Worm (Caenorhabditis elegans): ENCODE measurements around the gene jmjd-3.2.

jmjd-3.2 gene

DNA sequence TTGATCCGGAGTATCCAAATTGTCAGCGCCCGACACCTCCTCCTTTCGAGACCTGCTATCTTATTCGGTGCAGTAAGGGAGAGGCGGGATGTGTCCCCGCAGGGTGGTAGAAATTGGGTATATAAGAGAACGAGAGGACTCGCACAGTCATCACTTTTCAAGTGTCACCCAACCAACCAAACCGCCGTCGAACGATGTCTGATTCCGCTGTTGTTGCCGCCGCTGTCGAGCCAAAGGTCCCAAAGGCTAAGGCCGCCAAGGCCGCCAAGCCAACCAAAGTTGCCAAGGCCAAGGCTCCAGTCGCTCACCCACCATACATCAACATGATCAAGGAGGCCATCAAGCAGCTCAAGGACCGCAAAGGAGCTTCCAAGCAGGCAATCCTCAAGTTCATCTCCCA lies 41.9 kb downstream of the jmjd-3.2 start, which contains the start of gene his-24 (continued):
- 0 out of 2 replicates have a peak, but pooled peaks have one; percentile 48 for TF ChIP-seq ceh-45 (GFP tag; IDR thresholded peaks at IDR 0.05)
- TF ChIP-seq sdc-2 (tag; optimal IDR thresholded peaks at IDR 0.05): peak; percentile 40

DNA sequence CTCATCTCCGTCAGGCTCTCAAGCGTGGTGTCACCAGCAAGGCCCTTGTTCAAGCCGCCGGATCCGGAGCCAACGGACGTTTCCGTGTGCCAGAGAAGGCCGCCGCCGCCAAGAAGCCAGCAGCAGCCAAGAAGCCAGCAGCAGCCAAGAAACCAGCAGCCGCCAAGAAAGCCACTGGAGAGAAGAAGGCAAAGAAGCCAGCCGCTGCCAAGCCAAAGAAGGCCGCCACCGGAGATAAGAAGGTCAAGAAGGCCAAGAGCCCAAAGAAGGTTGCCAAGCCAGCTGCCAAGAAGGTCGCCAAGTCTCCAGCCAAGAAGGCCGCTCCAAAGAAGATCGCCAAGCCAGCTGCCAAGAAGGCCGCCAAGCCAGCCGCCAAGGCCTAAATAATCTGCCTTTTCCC lies 42.5 kb downstream of the jmjd-3.2 start:
- TF ChIP-seq elt-4 (tag; optimal IDR thresholded peaks at IDR 0.05) (peak; percentile 49), zip-5 (tag; optimal IDR thresholded peaks at IDR 0.05) (no peak), pqm-1 (tag; optimal IDR thresholded peaks at IDR 0.05) (no peak)

DNA sequence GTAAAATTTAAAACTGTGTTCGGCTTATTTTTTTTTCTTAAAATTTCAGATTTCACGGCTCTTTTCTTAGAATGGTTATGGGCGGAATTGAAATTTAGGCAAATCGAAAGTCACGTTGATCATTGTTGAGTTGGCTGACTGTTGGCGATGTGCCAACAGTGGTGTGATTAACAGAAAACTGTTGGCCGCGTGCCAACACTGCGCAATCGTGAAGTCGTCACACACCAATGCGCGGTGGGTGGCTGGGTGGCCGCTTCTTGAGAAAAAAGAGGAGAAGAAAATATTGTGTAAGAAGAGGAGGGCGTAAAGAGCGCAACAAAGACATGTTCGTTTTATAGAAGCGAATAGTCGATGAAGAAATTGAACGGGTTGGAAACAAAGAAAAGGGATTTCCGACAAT lies 43.1 kb downstream of the jmjd-3.2 start:
- TF ChIP-seq hlh-13 (GFP tag; optimal IDR thresholded peaks at IDR 0.05) (no peak), ref-2 (tag; optimal IDR thresholded peaks at IDR 0.05) (peak; percentile 38), ets-4 (tag; optimal IDR thresholded peaks at IDR 0.05) (no peak), elt-2 (tag; optimal IDR thresholded peaks at IDR 0.05) (peak; percentile 13), unc-42 (tag; optimal IDR thresholded peaks at IDR 0.05) (peak; percentile 3), dmd-4 (tag; optimal IDR thresholded peaks at IDR 0.05; ENCODE audit: borderline replicate concordance) (peak; percentile 14), nfya-1 (tag; optimal IDR thresholded peaks at IDR 0.05) (peak; percentile 16), Y22D7AL.16 (tag; optimal IDR thresholded peaks at IDR 0.05) (no peak), sox-2 (GFP tag; IDR thresholded peaks at IDR 0.05) (peak; percentile 55; the same call in 1 of the 2 replicates), T23F11.4 (GFP tag; optimal IDR thresholded peaks at IDR 0.05) (no peak), ama-1 (optimal IDR thresholded peaks at IDR 0.05) (peak; percentile 68), nhr-232 (tag; optimal IDR thresholded peaks at IDR 0.05) (no peak), sdc-2 (tag; optimal IDR thresholded peaks at IDR 0.05) (peak; percentile 59), ceh-6 (GFP tag; optimal IDR thresholded peaks at IDR 0.05) (no peak)

DNA sequence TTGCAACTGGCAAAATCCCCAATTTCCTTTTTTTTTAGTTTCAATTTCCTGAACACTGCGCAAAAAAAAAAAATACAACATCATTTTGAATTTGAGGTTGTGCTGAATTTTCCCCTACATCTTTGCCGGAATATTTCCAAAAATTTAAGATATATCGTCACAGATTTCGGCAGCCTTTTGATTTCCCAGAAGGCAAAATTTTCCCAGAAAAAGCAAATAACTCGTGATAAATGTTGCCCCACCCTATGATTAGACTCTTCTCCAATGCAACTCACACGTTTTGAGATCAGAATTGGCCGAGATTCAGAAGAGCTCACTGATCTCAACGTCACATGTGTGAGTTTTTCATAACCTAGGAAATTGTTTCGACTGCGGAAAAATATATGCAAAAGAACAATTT lies 44.4 kb downstream of the jmjd-3.2 start:
- TF ChIP-seq K09A11.1 (tag; optimal IDR thresholded peaks at IDR 0.05; ENCODE audit: insufficient read depth) (no peak), rnt-1 (tag; optimal IDR thresholded peaks at IDR 0.05) (no peak), ceh-14 (tag; optimal IDR thresholded peaks at IDR 0.05) (no peak), che-1 (tag; optimal IDR thresholded peaks at IDR 0.05) (no peak), gmeb-2 (tag; optimal IDR thresholded peaks at IDR 0.05) (no peak), ref-2 (tag; optimal IDR thresholded peaks at IDR 0.05) (no peak), unc-86 (tag; optimal IDR thresholded peaks at IDR 0.05) (no peak), mec-3 (tag; optimal IDR thresholded peaks at IDR 0.05; ENCODE audit: borderline replicate concordance) (no peak), unc-42 (tag; optimal IDR thresholded peaks at IDR 0.05) (no peak), ceh-34 (tag; optimal IDR thresholded peaks at IDR 0.05) (no peak), odd-2 (tag; optimal IDR thresholded peaks at IDR 0.05) (no peak), lin-11 (tag; optimal IDR thresholded peaks at IDR 0.05) (no peak), tbx-7 (tag; optimal IDR thresholded peaks at IDR 0.05) (no peak), unc-3 (GFP tag; conservative IDR thresholded peaks at IDR 0.05) (no peak), unc-3 (tag; optimal IDR thresholded peaks at IDR 0.05) (no peak)

DNA sequence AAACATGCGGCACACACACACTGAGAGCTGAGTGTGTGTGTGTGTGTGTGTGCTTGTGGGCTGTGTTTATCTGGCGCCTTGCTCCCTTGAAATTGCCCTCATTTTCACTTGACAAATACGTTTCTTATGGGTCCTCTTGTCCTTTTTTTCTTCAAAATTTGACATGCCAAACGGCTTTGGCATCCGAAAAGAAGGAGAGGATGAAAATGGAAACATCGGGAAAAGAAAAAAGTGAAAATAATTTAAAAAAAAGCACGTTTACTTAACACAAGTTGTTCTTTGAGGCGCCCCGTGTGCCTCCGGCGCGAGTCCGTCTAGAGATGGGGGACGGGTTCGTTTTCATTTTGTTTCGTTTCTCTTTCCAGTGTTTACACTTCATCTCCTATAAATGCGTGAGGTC lies 47.1 kb downstream of the jmjd-3.2 start:
- no peak for TF ChIP-seq nhr-232 (tag; optimal IDR thresholded peaks at IDR 0.05)
- TF ChIP-seq sox-4 (tag; optimal IDR thresholded peaks at IDR 0.05): no peak
- TF ChIP-seq ceh-34 (tag; optimal IDR thresholded peaks at IDR 0.05): no peak
- TF ChIP-seq sdc-2 (tag; optimal IDR thresholded peaks at IDR 0.05): no peak
- TF ChIP-seq ceh-2 (tag; optimal IDR thresholded peaks at IDR 0.05): no peak
- no peak for TF ChIP-seq ceh-9 (tag; optimal IDR thresholded peaks at IDR 0.05)
- TF ChIP-seq K09A11.1 (tag; optimal IDR thresholded peaks at IDR 0.05; ENCODE audit: insufficient read depth): no peak
- TF ChIP-seq pros-1 (tag; optimal IDR thresholded peaks at IDR 0.05): no peak
- TF ChIP-seq ceh-45 (GFP tag; IDR thresholded peaks at IDR 0.05): no peak
- TF ChIP-seq elt-4 (tag; optimal IDR thresholded peaks at IDR 0.05): no peak
- no peak for TF ChIP-seq F13H6.1 (tag; optimal IDR thresholded peaks at IDR 0.05)
- no peak for TF ChIP-seq lin-11 (tag; optimal IDR thresholded peaks at IDR 0.05)
- no peak for TF ChIP-seq zip-5 (tag; optimal IDR thresholded peaks at IDR 0.05)
- TF ChIP-seq fkh-10 (GFP tag; optimal IDR thresholded peaks at IDR 0.05): no peak
- TF ChIP-seq hlh-6 (tag; optimal IDR thresholded peaks at IDR 0.05): no peak
- no peak for TF ChIP-seq hlh-13 (GFP tag; optimal IDR thresholded peaks at IDR 0.05)
- no peak for TF ChIP-seq ceh-48 (tag; optimal IDR thresholded peaks at IDR 0.05)
- no peak for TF ChIP-seq fkh-6 (tag; optimal IDR thresholded peaks at IDR 0.05)
